Worm (Caenorhabditis elegans) whole organism, late embryonic: ENCODE measurements around the gene gcy-11.

Source experiments
- C38D4.7 ChIP-seq: fragments of 200-800 bp; sonication (Bioruptor generic); optimal IDR thresholded peaks from 2 replicates; lab custom pipeline; 2018; ENCODE audit warnings: mild to moderate bottlenecking, missing genetic modification characterization, moderate library complexity, missing compliant biosample characterization
- F13H6.1 ChIP-seq: sonication (generic microtip); optimal IDR thresholded peaks from 2 replicates; lab custom pipeline; 2016; ENCODE audit warnings: missing genetic modification characterization, missing compliant biosample characterization
- K09A11.1 ChIP-seq: sonication (generic microtip); optimal IDR thresholded peaks from 2 replicates; lab custom pipeline; 2017; ENCODE audit warnings: antibody characterized with exemption, mild to moderate bottlenecking, missing genetic modification characterization, missing compliant biosample characterization; ENCODE audit not compliant: insufficient read depth
- Y22D7AL.16 ChIP-seq: sonication (generic microtip); optimal IDR thresholded peaks from 2 replicates; lab custom pipeline; 2016; ENCODE audit warnings: missing genetic modification characterization, missing compliant biosample characterization
- ceh-18 ChIP-seq: sonication (generic microtip); optimal IDR thresholded peaks from 2 replicates; lab custom pipeline; 2016; ENCODE audit warnings: missing genetic modification characterization, missing compliant biosample characterization
- ceh-22 ChIP-seq: sonication (generic microtip); optimal IDR thresholded peaks from 2 replicates; lab custom pipeline; 2017; ENCODE audit warnings: missing biosample characterization, missing genetic modification characterization
- ceh-34 ChIP-seq: sonication (generic microtip); optimal IDR thresholded peaks from 2 replicates; lab custom pipeline; 2016; ENCODE audit warnings: mild to moderate bottlenecking, missing genetic modification characterization, missing compliant biosample characterization
- ceh-45 ChIP-seq: fragments of 200-800 bp; sonication (Bioruptor generic); IDR thresholded peaks from 2 replicates; pipeline ENCODE4 v1.3.6; 2022; ENCODE audit warnings: missing genetic modification reagents, missing genetic modification characterization, missing compliant biosample characterization
- dve-1 ChIP-seq: sonication (generic microtip); optimal IDR thresholded peaks from 2 replicates; lab custom pipeline; 2017; ENCODE audit warnings: antibody characterized with exemption, mild to moderate bottlenecking, missing genetic modification characterization, missing compliant biosample characterization
- elt-2 ChIP-seq: sonication (generic microtip); optimal IDR thresholded peaks from 2 replicates; lab custom pipeline; 2016; ENCODE audit warnings: missing genetic modification reagents, missing genetic modification characterization, missing compliant biosample characterization
- fkh-6 ChIP-seq: sonication (generic microtip); optimal IDR thresholded peaks from 2 replicates; lab custom pipeline; 2016; ENCODE audit warnings: missing genetic modification characterization, missing compliant biosample characterization
- gmeb-2 ChIP-seq: sonication (generic microtip); optimal IDR thresholded peaks from 2 replicates; lab custom pipeline; 2016; ENCODE audit warnings: missing genetic modification characterization, inconsistent platforms, missing compliant biosample characterization
- hlh-13 ChIP-seq: fragments of 200-800 bp; sonication (Bioruptor generic); optimal IDR thresholded peaks from 2 replicates; lab custom pipeline; 2018; ENCODE audit warnings: mild to moderate bottlenecking, missing genetic modification characterization, missing compliant biosample characterization
- hlh-30 ChIP-seq: sonication (generic microtip); optimal IDR thresholded peaks from 2 replicates; lab custom pipeline; 2017; ENCODE audit warnings: antibody characterized with exemption, missing genetic modification characterization, missing compliant biosample characterization; ENCODE audit not compliant: insufficient read depth
- hlh-8 ChIP-seq: sonication (generic microtip); optimal IDR thresholded peaks from 2 replicates; lab custom pipeline; 2016; ENCODE audit warnings: missing genotype, missing genetic modification characterization, missing compliant biosample characterization
- nfya-1 ChIP-seq: sonication (generic microtip); optimal IDR thresholded peaks from 2 replicates; lab custom pipeline; 2017; ENCODE audit warnings: missing genetic modification characterization, mild to moderate bottlenecking, missing compliant biosample characterization, antibody characterized with exemption, moderate library complexity
- nhr-232 ChIP-seq: sonication (generic microtip); optimal IDR thresholded peaks from 2 replicates; lab custom pipeline; 2016; ENCODE audit warnings: missing genetic modification characterization, missing compliant biosample characterization
- pag-3 ChIP-seq: sonication (generic microtip); optimal IDR thresholded peaks from 2 replicates; lab custom pipeline; 2016; ENCODE audit warnings: missing compliant biosample characterization, missing genetic modification characterization, borderline replicate concordance
- pax-1 ChIP-seq: fragments of 150-350 bp; optimal IDR thresholded peaks from 2 replicates; lab custom pipeline; 2014; ENCODE audit warnings: missing biosample characterization, missing genetic modification characterization
- pha-4 ChIP-seq: fragments of 150-350 bp; optimal IDR thresholded peaks from 2 replicates; lab custom pipeline; 2018; ENCODE audit warnings: missing biosample characterization, missing genetic modification reagents, missing genetic modification characterization
- pros-1 ChIP-seq: fragments of 150-350 bp; optimal IDR thresholded peaks from 2 replicates; lab custom pipeline; 2014; ENCODE audit warnings: missing biosample characterization, missing genetic modification reagents, missing genetic modification characterization
- rnt-1 ChIP-seq: sonication (generic microtip); optimal IDR thresholded peaks from 2 replicates; lab custom pipeline; 2016; ENCODE audit warnings: missing genetic modification characterization, missing compliant biosample characterization
- syd-9 ChIP-seq: sonication (generic microtip); optimal IDR thresholded peaks from 2 replicates; lab custom pipeline; 2016; ENCODE audit warnings: mild to moderate bottlenecking, missing genetic modification characterization, moderate library complexity, missing compliant biosample characterization
- tbx-7 ChIP-seq: sonication (generic microtip); optimal IDR thresholded peaks from 2 replicates; lab custom pipeline; 2016; ENCODE audit warnings: missing genotype, missing genetic modification characterization, missing compliant biosample characterization
- ttx-3 ChIP-seq: sonication (generic microtip); optimal IDR thresholded peaks from 2 replicates; lab custom pipeline; 2016; ENCODE audit warnings: missing genetic modification reagents, missing genetic modification characterization, missing compliant biosample characterization
- unc-86 ChIP-seq: sonication (generic microtip); optimal IDR thresholded peaks from 2 replicates; lab custom pipeline; 2016; ENCODE audit warnings: missing genetic modification characterization, missing compliant biosample characterization
- ztf-16 ChIP-seq: sonication (generic microtip); optimal IDR thresholded peaks from 2 replicates; lab custom pipeline; 2017; ENCODE audit warnings: missing genetic modification characterization, missing compliant biosample characterization

gcy-11 gene

ce11 chrX:17066937-17067336, 11.6 kb upstream of the gcy-11 start:
- no peak for TF ChIP-seq pha-4 (tag; lab: Kevin White, UChicago)
- peak; percentile 29 for TF ChIP-seq elt-2 (tag; lab: Kevin White, UChicago)

ce11 chrX:17064820-17065219, 9.4 kb upstream of the gcy-11 start:
- TF ChIP-seq fkh-6 (no peak), gmeb-2 (tag; lab: Kevin White, UChicago) (no peak), elt-2 (tag; lab: Kevin White, UChicago) (peak; percentile 36)

DNA sequence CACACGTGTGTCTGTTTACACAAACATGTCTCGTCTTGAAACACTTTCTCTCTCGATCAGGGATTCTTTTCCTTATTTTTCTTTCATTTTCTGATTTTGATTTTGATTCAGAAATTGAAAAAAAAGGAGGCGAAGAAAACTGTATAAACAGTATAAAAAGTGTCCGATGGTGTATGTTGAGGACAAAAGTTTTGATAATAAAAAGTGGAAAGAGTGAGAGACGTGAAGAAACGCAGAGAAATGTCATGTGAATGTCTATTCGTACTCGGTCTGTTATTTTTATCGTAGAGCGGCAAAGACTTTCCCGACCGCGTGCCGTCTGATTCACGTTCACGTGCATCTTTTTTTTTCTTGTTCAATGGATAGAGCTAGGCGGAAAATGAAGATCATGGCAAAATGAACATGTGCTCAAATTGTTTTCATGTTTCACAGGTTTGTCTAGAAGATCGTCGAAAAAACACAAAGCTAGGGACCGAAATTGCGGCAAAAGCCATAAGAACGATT, 8.4 kb upstream of the gcy-11 start:
- peak; percentile 48 for TF ChIP-seq elt-2 (tag; lab: Kevin White, UChicago)
- TF ChIP-seq Y22D7AL.16 (tag; lab: Kevin White, UChicago), result no peak
- TF ChIP-seq pros-1 (tag; lab: Kevin White, UChicago), result no peak
- no peak for TF ChIP-seq nhr-232
- TF ChIP-seq hlh-13 (GFP tag; lab: Kevin White, UChicago), result no peak
- TF ChIP-seq hlh-30, result peak; percentile 42
- no peak for TF ChIP-seq ceh-22 (tag; lab: Kevin White, UChicago)
- TF ChIP-seq K09A11.1 (tag; lab: Kevin White, UChicago), result no peak
- TF ChIP-seq unc-86 (tag; lab: Kevin White, UChicago), result no peak
- no peak for TF ChIP-seq ceh-45 (GFP tag; lab: Robert Waterston, UW)
- TF ChIP-seq ceh-34 (tag; lab: Kevin White, UChicago), result no peak

ce11 chrX:17062165-17062564, 6.8 kb upstream of the gcy-11 start:
- TF ChIP-seq hlh-8 (tag; lab: Kevin White, UChicago) (peak; percentile 77), F13H6.1 (no peak), C38D4.7 (GFP tag; lab: Kevin White, UChicago) (no peak), nfya-1 (no peak), ttx-3 (tag; lab: Kevin White, UChicago) (no peak)

DNA sequence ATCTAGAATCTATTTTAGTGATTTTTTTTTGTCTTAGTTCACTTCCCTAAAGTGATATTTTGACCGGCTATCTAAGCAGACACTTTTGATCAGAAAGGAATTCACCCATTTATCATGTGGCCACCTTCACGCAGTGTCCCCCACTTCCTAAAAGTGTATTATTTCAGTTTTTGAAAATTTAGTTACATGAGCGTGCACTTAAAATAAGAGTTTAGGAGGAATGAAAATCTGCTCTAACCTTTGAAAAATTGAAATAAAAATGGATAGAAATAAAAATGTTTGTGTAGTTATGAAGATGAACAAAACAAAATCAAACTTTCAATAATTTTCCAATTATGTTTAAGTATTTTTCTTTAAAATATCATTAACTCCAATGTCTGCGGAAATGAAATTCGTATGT, 4.4 kb upstream of the gcy-11 start:
- TF ChIP-seq ztf-16 (no peak), dve-1 (tag; lab: Kevin White, UChicago) (no peak), tbx-7 (tag; lab: Kevin White, UChicago) (no peak), rnt-1 (tag; lab: Kevin White, UChicago) (no peak), pha-4 (tag; lab: Kevin White, UChicago) (no peak), pag-3 (no peak), pax-1 (tag; lab: Kevin White, UChicago) (no peak)

DNA sequence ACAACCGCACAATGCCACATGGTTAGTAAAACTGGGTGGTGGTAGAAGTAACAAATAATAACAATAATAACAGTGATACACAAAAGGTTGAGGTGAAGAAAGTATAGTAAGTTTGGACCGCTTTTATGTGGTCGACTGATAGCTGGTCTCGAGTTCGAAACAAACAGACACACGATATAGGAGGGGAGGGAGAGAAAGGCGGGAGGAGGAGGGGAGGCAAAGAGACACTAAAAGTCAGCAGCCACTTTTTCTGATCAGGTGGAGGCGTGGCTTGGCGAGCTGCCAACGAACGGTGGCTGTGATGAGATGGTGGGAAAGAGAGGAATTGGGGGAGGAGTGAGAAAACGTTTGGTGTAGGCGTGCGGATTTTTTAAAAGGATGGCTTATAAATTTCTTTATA, 3.0 kb upstream of the gcy-11 start:
- TF ChIP-seq pax-1 (tag; lab: Kevin White, UChicago), result no peak

- TF ChIP-seq pax-1 (tag; lab: Kevin White, UChicago) (no peak), ceh-18 (tag; lab: Kevin White, UChicago) (no peak), syd-9 (no peak)
Observed at ce11 chrX:17055836-17056783, 729 bp upstream of the gcy-11 start.
